Worm (Caenorhabditis elegans): ENCODE results near the gene rad-54.B.

DNA sequence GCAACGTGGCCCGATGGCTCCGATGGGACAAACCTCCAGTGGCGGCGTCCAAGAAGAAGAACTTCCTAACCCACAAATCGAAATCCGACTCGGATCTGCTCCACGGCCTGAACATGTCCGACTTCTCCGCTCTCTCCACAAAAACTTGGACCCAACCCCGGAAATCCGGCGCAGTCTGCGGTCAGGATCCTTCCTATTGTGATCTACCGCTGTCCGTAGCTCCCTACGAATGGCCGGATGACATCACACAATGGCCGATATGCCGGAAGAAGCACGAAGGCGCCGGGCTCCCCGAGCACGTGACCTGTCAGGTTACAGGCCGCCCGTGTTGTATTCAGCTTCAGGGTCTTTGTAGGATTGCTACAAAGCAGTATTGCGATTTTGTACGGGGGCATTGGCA is 60.4 kb downstream of the rad-54.B start:
- TF ChIP-seq ref-2 (tag; optimal IDR thresholded peaks at IDR 0.05): no peak
- no peak for TF ChIP-seq ttx-3 (tag; optimal IDR thresholded peaks at IDR 0.05)
- no peak for TF ChIP-seq pqm-1 (tag; optimal IDR thresholded peaks at IDR 0.05)
- TF ChIP-seq ceh-31 (tag; optimal IDR thresholded peaks at IDR 0.05): no peak
- TF ChIP-seq elt-2 (tag; optimal IDR thresholded peaks at IDR 0.05): no peak
- no peak for TF ChIP-seq nfya-1 (tag; optimal IDR thresholded peaks at IDR 0.05)
- TF ChIP-seq sdc-2 (tag; optimal IDR thresholded peaks at IDR 0.05): no peak
- no peak for TF ChIP-seq ama-1 (optimal IDR thresholded peaks at IDR 0.05)
- no peak for TF ChIP-seq mec-3 (tag; optimal IDR thresholded peaks at IDR 0.05; ENCODE audit: borderline replicate concordance)
- no peak for TF ChIP-seq T23F11.4 (GFP tag; optimal IDR thresholded peaks at IDR 0.05)
- TF ChIP-seq lim-6 (tag; optimal IDR thresholded peaks at IDR 0.05): no peak
- TF ChIP-seq fkh-10 (GFP tag; optimal IDR thresholded peaks at IDR 0.05): no peak

All from whole organism, late embryonic.